Fruit fly (Drosophila melanogaster) whole organism: ENCODE results near the gene Lectin-galC1.

Source experiments
- CG8478 ChIP-seq: fragments of >200 bp; optimal IDR thresholded peaks from 2 replicates; lab custom pipeline; 2018; ENCODE audit warnings: inconsistent platforms
- Dll ChIP-seq: fragments of >200 bp; optimal IDR thresholded peaks from 2 replicates; lab custom pipeline; 2017
- EcR ChIP-seq, 2 experiments: fragments of >200 bp; optimal IDR thresholded peaks; 2 replicates each; lab custom pipeline; 2017; ENCODE audit warnings: missing biosample characterization in 2 of 2, missing genetic modification characterization in 2 of 2, missing genetic modification reagents in 2 of 2
- pan ChIP-seq: fragments of >200 bp; optimal IDR thresholded peaks from 2 replicates; lab custom pipeline; 2017
- psq ChIP-seq: fragments of >200 bp; optimal IDR thresholded peaks from 2 replicates; lab custom pipeline; 2017
- usp ChIP-seq: fragments of >200 bp; optimal IDR thresholded peaks from 2 replicates; lab custom pipeline; 2017; ENCODE audit warnings: missing biosample characterization, missing genetic modification characterization, mixed read lengths

The Lectin-galC1 gene

dm6 chr2L:19416602-19417497 lies at the start of gene Lectin-galC1:
TSS of gene Lectin-galC1 (plus strand) at chr2L:19417447.
- TF ChIP-seq usp (no peak), pan (no peak), psq (lab: Kevin White, UChicago) (no peak), CG8478 (no peak), EcR (GFP tag; optimal IDR thresholded peaks at IDR 0.05; lab: Kevin White, UChicago) (no peak), Dll (no peak)

dm6 chr2L:19370046-19370445 lies 47.2 kb upstream of the Lectin-galC1 start, which contains the start of gene CG17349:
TSS of gene CG17349 (plus strand) at chr2L:19370445.
- TF ChIP-seq pan (no peak), usp (no peak), psq (lab: Kevin White, UChicago) (no peak), CG8478 (no peak), Dll (no peak), EcR (GFP tag; optimal IDR thresholded peaks at IDR 0.05; lab: Kevin White, UChicago) (no peak)

dm6 chr2L:19373809-19374208 lies 43.4 kb upstream of the Lectin-galC1 start:
- no peak for TF ChIP-seq psq (lab: Kevin White, UChicago)
- TF ChIP-seq pan, result no peak
- TF ChIP-seq CG8478, result no peak
- no peak for TF ChIP-seq Dll
- TF ChIP-seq EcR (GFP tag; optimal IDR thresholded peaks at IDR 0.05; lab: Kevin White, UChicago), result no peak
- TF ChIP-seq usp, result no peak

dm6 chr2L:19376145-19376544 lies 41.1 kb upstream of the Lectin-galC1 start:
- TF ChIP-seq pan, result no peak
- no peak for TF ChIP-seq psq (lab: Kevin White, UChicago)
- no peak for TF ChIP-seq Dll

dm6 chr2L:19377129-19378083 lies 39.8 kb upstream of the Lectin-galC1 start:
- no peak for TF ChIP-seq pan
- TF ChIP-seq EcR (GFP tag; optimal IDR thresholded peaks at IDR 0.05; lab: Kevin White, UChicago), result no peak
- no peak for TF ChIP-seq usp
- no peak for TF ChIP-seq psq (lab: Kevin White, UChicago)

dm6 chr2L:19378620-19379019 lies 38.6 kb upstream of the Lectin-galC1 start:
- no peak for TF ChIP-seq EcR (GFP tag; optimal IDR thresholded peaks at IDR 0.05; lab: Kevin White, UChicago)
- no peak for TF ChIP-seq CG8478
- TF ChIP-seq pan, result no peak
- TF ChIP-seq usp, result no peak
- TF ChIP-seq Dll, result no peak
- no peak for TF ChIP-seq psq (lab: Kevin White, UChicago)

dm6 chr2L:19380630-19381029 lies 36.6 kb upstream of the Lectin-galC1 start, which contains the start of gene CG17350:
TSS of gene CG17350 (plus strand) at chr2L:19380930.
- no peak for TF ChIP-seq usp
- TF ChIP-seq CG8478, result no peak
- TF ChIP-seq psq (lab: Kevin White, UChicago), result no peak
- no peak for TF ChIP-seq Dll
- TF ChIP-seq pan, result no peak
- no peak for TF ChIP-seq EcR (GFP tag; optimal IDR thresholded peaks at IDR 0.05; lab: Kevin White, UChicago)

- TF ChIP-seq usp (no peak), pan (no peak), Dll (no peak), CG8478 (no peak), EcR (GFP tag; optimal IDR thresholded peaks at IDR 0.05; lab: Kevin White, UChicago) (no peak), psq (lab: Kevin White, UChicago) (no peak)
These were observed 34.9 kb upstream of the Lectin-galC1 start for dm6 chr2L:19382353-19382752.

- no peak for TF ChIP-seq Dll
- no peak for TF ChIP-seq usp
- TF ChIP-seq CG8478, result no peak
- no peak for TF ChIP-seq pan
- no peak for TF ChIP-seq psq (lab: Kevin White, UChicago)
- TF ChIP-seq EcR (GFP tag; optimal IDR thresholded peaks at IDR 0.05; lab: Kevin White, UChicago), result no peak
These were observed 31.0 kb upstream of the Lectin-galC1 start, which contains the start of gene fon for dm6 chr2L:19386106-19386715. TSS of gene fon (minus strand) at chr2L:19386205.

- TF ChIP-seq Dll (no peak), psq (lab: Kevin White, UChicago) (no peak), CG8478 (no peak), pan (no peak), EcR (GFP tag; optimal IDR thresholded peaks at IDR 0.05; lab: Kevin White, UChicago) (no peak), usp (no peak)
These were observed 28.3 kb upstream of the Lectin-galC1 start for dm6 chr2L:19388966-19389365.

- TF ChIP-seq pan (no peak), Dll (no peak), EcR (GFP tag; optimal IDR thresholded peaks at IDR 0.05; lab: Kevin White, UChicago) (no peak), CG8478 (no peak), usp (no peak)
These were observed 27.5 kb upstream of the Lectin-galC1 start, which contains the start of gene CG17549 for dm6 chr2L:19389749-19390148. TSS of gene CG17549 (minus strand) at chr2L:19390075.

- TF ChIP-seq usp, result no peak
- TF ChIP-seq CG8478, result no peak
- TF ChIP-seq pan, result no peak
These were observed 23.5 kb upstream of the Lectin-galC1 start, which contains the start of gene CG31798 for dm6 chr2L:19393703-19394210. TSS of gene CG31798 (plus strand) at chr2L:19394160.
